Worm (Caenorhabditis elegans) whole organism, L1 larva: ENCODE data around the gene ZK666.2.

Experiments
- ceh-82 ChIP-seq, 3 experiments: fragments of 150-350 bp in 1 of 3; sonication (generic microtip) in 2 of 3; optimal IDR thresholded peaks; 2 replicates each; lab custom pipeline; 2014 to 2017; ENCODE audit warnings: missing biosample characterization in 3 of 3, missing genetic modification characterization in 3 of 3
- ces-1 ChIP-seq: fragments of 150-350 bp; optimal IDR thresholded peaks from 2 replicates; lab custom pipeline; 2014; ENCODE audit warnings: missing biosample characterization, missing genetic modification reagents, missing genetic modification characterization
- lin-13 ChIP-seq: fragments of 150-350 bp; optimal IDR thresholded peaks from 2 replicates; lab custom pipeline; 2014; ENCODE audit warnings: missing biosample characterization, missing genetic modification reagents, missing genetic modification characterization
- lin-39 ChIP-seq: fragments of 150-350 bp; optimal IDR thresholded peaks from 2 replicates; lab custom pipeline; 2014; ENCODE audit warnings: missing biosample characterization, missing genetic modification reagents, missing genetic modification characterization

- TF ChIP-seq ceh-82 (tag; optimal IDR thresholded peaks at IDR 0.05; lab: Kevin White, UChicago), result no peak
- no peak for TF ChIP-seq lin-13 (GFP tag; lab: Kevin White, UChicago)
- TF ChIP-seq ces-1 (GFP tag; lab: Kevin White, UChicago), result no peak
- no peak for TF ChIP-seq lin-39
Measured at ce11 chrII:10480043-10480442, 8.4 kb upstream of the ZK666.2 start.
